Fruit fly (Drosophila melanogaster): Measurements from ENCODE around the gene CG6324.

CG6324 gene

DNA sequence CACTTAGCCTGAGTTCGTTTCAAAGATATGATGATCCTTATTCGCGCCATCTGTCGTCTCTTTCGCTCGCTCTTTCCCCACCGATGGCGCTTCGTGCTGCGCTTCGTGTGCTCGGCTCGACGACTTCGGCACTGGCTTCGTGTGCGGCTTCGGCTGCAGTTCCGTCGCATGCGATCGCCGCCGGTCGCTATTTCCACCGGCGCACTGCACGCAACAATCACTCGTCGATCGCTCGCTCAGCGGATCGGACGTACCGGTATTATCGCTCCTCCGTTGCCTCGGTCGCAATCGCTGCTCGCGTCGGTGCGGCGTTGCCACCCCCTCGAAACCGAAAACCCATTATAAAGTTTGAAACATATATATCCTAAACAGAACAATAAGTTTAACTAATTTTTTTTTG, 22.9 kb downstream of the CG6324 start (continued):
- TF ChIP-seq Awh (GFP tag; IDR thresholded peaks at IDR 0.05) = peak; percentile 45; the same call in 1 of the 2 replicates
- TF ChIP-seq disco-r (GFP tag; optimal IDR thresholded peaks at IDR 0.05) = no peak
- TF ChIP-seq CG17912 (GFP tag; optimal IDR thresholded peaks at IDR 0.05) = peak; percentile 26
- peak; percentile 80 for TF ChIP-seq ci (GFP tag; IDR thresholded peaks at IDR 0.05)
- peak; percentile 42 for TF ChIP-seq fd64A (GFP tag; optimal IDR thresholded peaks at IDR 0.05)
- no peak for TF ChIP-seq nerfin-2 (GFP tag; IDR thresholded peaks at IDR 0.05; ENCODE audit: partially characterized antibody)
- peak; percentile 6 for TF ChIP-seq dm (GFP tag; optimal IDR thresholded peaks at IDR 0.05)
- TF ChIP-seq kay (GFP tag; optimal IDR thresholded peaks at IDR 0.05) = no peak
- peak; percentile 16 for TF ChIP-seq Sry-δ (GFP tag; optimal IDR thresholded peaks at IDR 0.05)
- peak; percentile 17 for TF ChIP-seq unpg (GFP tag; optimal IDR thresholded peaks at IDR 0.05)
- peak; percentile 12 for TF ChIP-seq CG12391 (tag; optimal IDR thresholded peaks at IDR 0.05)
- TF ChIP-seq Bgb (GFP tag; IDR thresholded peaks at IDR 0.05; ENCODE audit: partially characterized antibody) = peak; percentile 22; the same call in 1 of the 2 replicates
- peak; percentile 11 for TF ChIP-seq Nf-YC (tag; optimal IDR thresholded peaks at IDR 0.05)
- TF ChIP-seq insv (GFP tag; optimal IDR thresholded peaks at IDR 0.05) = peak in 1 of 2 experiments; percentile 11
- TF ChIP-seq Dad (GFP tag; optimal IDR thresholded peaks at IDR 0.05) = peak; percentile 9
- TF ChIP-seq Xrp1 (GFP tag; IDR thresholded peaks at IDR 0.05) = peak; percentile 45; the same call in 1 of the 2 replicates
- no peak for TF ChIP-seq pros (GFP tag; optimal IDR thresholded peaks at IDR 0.05)
- TF ChIP-seq ftz-f1 (GFP tag; optimal IDR thresholded peaks at IDR 0.05) = no peak
- TF ChIP-seq CG4730 (GFP tag; IDR thresholded peaks at IDR 0.05) = no peak
- TF ChIP-seq ems (GFP tag; optimal IDR thresholded peaks at IDR 0.05) = peak; percentile 20
- 0 out of 2 replicates have a peak, but pooled peaks have one; percentile 12 for TF ChIP-seq Atf6 (GFP tag; IDR thresholded peaks at IDR 0.05)
- no peak for TF ChIP-seq gcm2 (GFP tag; optimal IDR thresholded peaks at IDR 0.05)
- peak; percentile 49 for TF ChIP-seq stwl (tag; optimal IDR thresholded peaks at IDR 0.05)
- TF ChIP-seq CG11456 (GFP tag; IDR thresholded peaks at IDR 0.05) = peak; percentile 73; the same call in 1 of the 3 replicates
- peak; percentile 16 for TF ChIP-seq Nf-YB (GFP tag; optimal IDR thresholded peaks at IDR 0.05)
- TF ChIP-seq dmrt99B (tag; optimal IDR thresholded peaks at IDR 0.05) = peak; percentile 27
- TF ChIP-seq Deaf1 (tag; optimal IDR thresholded peaks at IDR 0.05) = peak; percentile 99
- peak; percentile 34 for TF ChIP-seq gcm (GFP tag; optimal IDR thresholded peaks at IDR 0.05)
- TF ChIP-seq kah (GFP tag; optimal IDR thresholded peaks at IDR 0.05) = peak; percentile 6
- TF ChIP-seq CG5180 (GFP tag; optimal IDR thresholded peaks at IDR 0.05) = peak; percentile 43
- no peak for TF ChIP-seq Max (GFP tag; optimal IDR thresholded peaks at IDR 0.05)
- TF ChIP-seq Hr51 (GFP tag; optimal IDR thresholded peaks at IDR 0.05) = peak in 1 of 2 experiments; percentile 0
- peak; percentile 15 for TF ChIP-seq dmrt11E (tag; optimal IDR thresholded peaks at IDR 0.05)
- TF ChIP-seq sob (GFP tag; IDR thresholded peaks at IDR 0.05) = 0 out of 2 replicates have a peak, but pooled peaks have one; percentile 15
- peak; percentile 77 for TF ChIP-seq CG15479 (GFP tag; optimal IDR thresholded peaks at IDR 0.05)
- TF ChIP-seq inv (GFP tag; IDR thresholded peaks at IDR 0.05; ENCODE audit: partially characterized antibody) = no peak
- TF ChIP-seq CG8924 (tag; optimal IDR thresholded peaks at IDR 0.05) = peak; percentile 6
- peak; percentile 8 for TF ChIP-seq CG2120 (GFP tag; optimal IDR thresholded peaks at IDR 0.05)
- TF ChIP-seq CG6175 (GFP tag; IDR thresholded peaks at IDR 0.05) = 0 out of 3 replicates have a peak, but pooled peaks have one; percentile 32
- TF ChIP-seq sr (GFP tag; IDR thresholded peaks at IDR 0.05) = peak; percentile 28; the same call in 1 of the 3 replicates
- peak; percentile 9 for TF ChIP-seq sqz (GFP tag; optimal IDR thresholded peaks at IDR 0.05)
- TF ChIP-seq Gsc (GFP tag; IDR thresholded peaks at IDR 0.05) = no peak
- no peak for TF ChIP-seq pan (optimal IDR thresholded peaks at IDR 0.05)
- peak in 1 of 2 experiments; percentile 12 for TF ChIP-seq pan (GFP tag; optimal IDR thresholded peaks at IDR 0.05 in 1 of 2, IDR thresholded peaks at IDR 0.05 in 1 of 2)
- peak; percentile 1 for TF ChIP-seq zf30C (GFP tag; optimal IDR thresholded peaks at IDR 0.05)
- peak; percentile 74; the same call in 1 of the 2 replicates for TF ChIP-seq chm (GFP tag; IDR thresholded peaks at IDR 0.05)
- peak; percentile 18 for TF ChIP-seq CG11723 (GFP tag; optimal IDR thresholded peaks at IDR 0.05)
- peak; percentile 36; the same call in 1 of the 2 replicates for TF ChIP-seq amos (GFP tag; IDR thresholded peaks at IDR 0.05; ENCODE audit: partially characterized antibody)
- TF ChIP-seq tap (tag; optimal IDR thresholded peaks at IDR 0.05) = peak; percentile 15
- no peak for TF ChIP-seq CG9932 (GFP tag; IDR thresholded peaks at IDR 0.05)
